Worm (Caenorhabditis elegans): Measurements from ENCODE around the gene bir-1.

The bir-1 gene

ce11 chrV:11635587-11635986 lies 8.7 kb upstream of the bir-1 start:
- TF ChIP-seq crh-2 (tag; optimal IDR thresholded peaks at IDR 0.05) (no peak), nhr-23 (tag; optimal IDR thresholded peaks at IDR 0.05) (no peak), ztf-1 (GFP tag; conservative IDR thresholded peaks at IDR 0.05) (no peak), F13H6.1 (tag; optimal IDR thresholded peaks at IDR 0.05) (no peak), nhr-11 (tag; optimal IDR thresholded peaks at IDR 0.05) (no peak), nhr-237 (tag; optimal IDR thresholded peaks at IDR 0.05) (no peak), ceh-16 (tag; optimal IDR thresholded peaks at IDR 0.05) (no peak), nhr-21 (tag; optimal IDR thresholded peaks at IDR 0.05) (no peak), Y55F3AM.14 (GFP tag; optimal IDR thresholded peaks at IDR 0.05) (no peak), lin-13 (GFP tag; optimal IDR thresholded peaks at IDR 0.05) (no peak), sma-3 (GFP tag; optimal IDR thresholded peaks at IDR 0.05) (no peak), alr-1 (tag; optimal IDR thresholded peaks at IDR 0.05) (no peak), skn-1 (tag; optimal IDR thresholded peaks at IDR 0.05) (no peak), nhr-12 (tag; optimal IDR thresholded peaks at IDR 0.05) (no peak), elt-1 (tag; optimal IDR thresholded peaks at IDR 0.05) (no peak)

DNA sequence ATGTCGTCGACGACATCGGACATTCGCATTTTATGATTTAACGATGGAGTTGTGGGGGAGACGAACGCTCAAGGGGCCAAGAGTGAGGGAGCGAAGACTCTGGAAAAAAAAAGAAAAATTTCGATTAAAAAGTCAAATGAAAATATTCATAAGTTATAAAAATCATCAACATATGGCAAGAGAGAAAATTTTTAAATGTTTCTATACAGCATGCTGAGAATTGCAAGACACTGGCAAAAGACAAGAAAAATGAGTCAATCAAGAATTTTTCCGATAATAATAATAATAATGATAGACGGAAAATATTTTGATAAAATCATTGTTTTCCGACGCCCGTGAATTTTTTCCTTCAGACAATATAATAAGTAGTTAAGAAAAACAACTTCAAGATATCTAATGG lies 7.1 kb upstream of the bir-1 start, which contains the start of gene sipa-1:
TSS of gene sipa-1 (minus strand) at position 101 of the 400 bp plus-strand sequence.
- TF ChIP-seq nhr-6 (tag; optimal IDR thresholded peaks at IDR 0.05): no peak
- no peak for TF ChIP-seq nhr-21 (tag; optimal IDR thresholded peaks at IDR 0.05)
- TF ChIP-seq unc-39 (tag; optimal IDR thresholded peaks at IDR 0.05): no peak
- TF ChIP-seq ZK546.5 (tag; optimal IDR thresholded peaks at IDR 0.05): no peak
- no peak for TF ChIP-seq ztf-1 (GFP tag; conservative IDR thresholded peaks at IDR 0.05)
- no peak for TF ChIP-seq peb-1 (tag; optimal IDR thresholded peaks at IDR 0.05)
- no peak for TF ChIP-seq sem-4 (tag; optimal IDR thresholded peaks at IDR 0.05)
- no peak for TF ChIP-seq lin-11 (tag; optimal IDR thresholded peaks at IDR 0.05)
- no peak for TF ChIP-seq skn-1 (tag; optimal IDR thresholded peaks at IDR 0.05)
- TF ChIP-seq ceh-16 (tag; optimal IDR thresholded peaks at IDR 0.05): no peak
- no peak for TF ChIP-seq sma-3 (GFP tag; optimal IDR thresholded peaks at IDR 0.05)
- no peak for TF ChIP-seq zag-1 (tag; optimal IDR thresholded peaks at IDR 0.05)
- TF ChIP-seq snpc-4 (tag; optimal IDR thresholded peaks at IDR 0.05): no peak

DNA sequence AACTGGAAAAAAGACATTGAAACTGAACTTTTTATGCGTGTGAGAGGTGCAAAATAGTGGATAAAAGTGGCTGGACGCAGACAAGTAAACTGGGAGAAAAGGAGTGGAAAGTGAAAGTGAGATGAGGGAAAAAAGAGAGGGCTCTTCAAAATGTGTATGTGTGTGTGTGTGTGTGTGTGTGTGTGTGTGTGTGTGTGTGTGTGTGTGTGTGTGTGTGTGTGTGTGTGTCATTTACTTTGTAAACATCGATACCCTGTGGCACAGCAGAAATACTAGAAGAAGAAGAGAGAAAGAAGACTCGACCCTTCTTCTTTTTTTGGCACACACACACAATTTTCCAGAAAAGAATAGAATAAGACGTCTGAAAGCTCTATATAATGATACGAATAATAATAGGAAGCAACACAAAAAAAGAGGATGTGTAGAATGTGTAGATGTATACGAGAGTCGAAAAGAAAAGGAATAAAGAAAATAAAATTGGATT lies 5.6 kb upstream of the bir-1 start:
- TF ChIP-seq nhr-12 (tag; optimal IDR thresholded peaks at IDR 0.05): no peak
- peak; percentile 70 for TF ChIP-seq crh-2 (tag; optimal IDR thresholded peaks at IDR 0.05)
- no peak for TF ChIP-seq ztf-1 (GFP tag; conservative IDR thresholded peaks at IDR 0.05)
- TF ChIP-seq blmp-1 (tag; optimal IDR thresholded peaks at IDR 0.05; ENCODE audit: insufficient read depth): peak; percentile 58
- TF ChIP-seq Y55F3AM.14 (GFP tag; optimal IDR thresholded peaks at IDR 0.05): peak; percentile 69
- TF ChIP-seq C34F6.9 (tag; optimal IDR thresholded peaks at IDR 0.05): peak; percentile 69
- TF ChIP-seq mdl-1 (tag; optimal IDR thresholded peaks at IDR 0.05): peak in 1 of 2 experiments; percentile 11
- no peak for TF ChIP-seq ama-1 (optimal IDR thresholded peaks at IDR 0.05)
- peak; percentile 83 for TF ChIP-seq ztf-4 (tag; optimal IDR thresholded peaks at IDR 0.05)
- TF ChIP-seq nhr-129 (tag; optimal IDR thresholded peaks at IDR 0.05): peak; percentile 80
- TF ChIP-seq snpc-4 (tag; optimal IDR thresholded peaks at IDR 0.05): peak; percentile 43
- no peak for TF ChIP-seq mbf-1 (tag; optimal IDR thresholded peaks at IDR 0.05)
- TF ChIP-seq ceh-82 (tag; optimal IDR thresholded peaks at IDR 0.05): no peak
- no peak for TF ChIP-seq elt-1 (tag; optimal IDR thresholded peaks at IDR 0.05)
- TF ChIP-seq nhr-6 (tag; optimal IDR thresholded peaks at IDR 0.05): peak; percentile 53
- TF ChIP-seq alr-1 (tag; optimal IDR thresholded peaks at IDR 0.05): no peak
- TF ChIP-seq nhr-11 (tag; optimal IDR thresholded peaks at IDR 0.05): peak; percentile 42
- peak; percentile 81 for TF ChIP-seq zag-1 (tag; optimal IDR thresholded peaks at IDR 0.05)
- no peak for TF ChIP-seq ceh-16 (tag; optimal IDR thresholded peaks at IDR 0.05)
- TF ChIP-seq egl-27 (tag; optimal IDR thresholded peaks at IDR 0.05): peak; percentile 42
- no peak for TF ChIP-seq ZK546.5 (tag; optimal IDR thresholded peaks at IDR 0.05)
- peak; percentile 62 for TF ChIP-seq mab-5 (tag; optimal IDR thresholded peaks at IDR 0.05)
- peak; percentile 90 for TF ChIP-seq F13H6.1 (tag; optimal IDR thresholded peaks at IDR 0.05)
- peak; percentile 46 for TF ChIP-seq sem-4 (tag; optimal IDR thresholded peaks at IDR 0.05)
- TF ChIP-seq lsy-2 (tag; optimal IDR thresholded peaks at IDR 0.05): peak; percentile 7 to 54
- peak; percentile 85 for TF ChIP-seq unc-55 (GFP tag; optimal IDR thresholded peaks at IDR 0.05)
- peak; percentile 43 for TF ChIP-seq sma-9 (GFP tag; optimal IDR thresholded peaks at IDR 0.05)
- TF ChIP-seq sma-9 (tag; optimal IDR thresholded peaks at IDR 0.05): no peak

DNA sequence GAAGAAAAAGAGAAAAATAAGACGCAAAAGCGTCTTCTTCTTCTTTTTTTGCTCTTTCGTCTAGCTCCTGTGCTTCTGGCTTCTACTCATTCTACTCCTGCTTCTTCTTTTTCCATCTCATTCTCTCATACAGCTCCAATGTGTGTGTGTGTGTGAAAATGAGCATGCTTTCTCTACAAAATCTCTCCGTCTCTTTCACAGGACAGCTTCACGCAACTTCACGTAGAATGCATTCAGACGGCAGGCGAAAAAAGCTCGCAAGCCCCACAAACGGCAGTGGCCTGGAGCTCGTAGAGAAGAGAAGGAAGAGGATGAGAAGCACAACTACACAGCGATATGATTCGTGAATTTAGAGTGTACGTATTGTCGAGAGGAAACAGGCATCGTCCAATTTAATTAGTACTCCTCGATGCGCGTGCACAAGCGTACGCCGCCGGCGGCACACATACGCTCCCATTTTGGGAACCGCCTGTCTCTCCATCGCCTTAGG lies 2.9 kb upstream of the bir-1 start:
- TF ChIP-seq unc-55 (GFP tag; optimal IDR thresholded peaks at IDR 0.05) (peak; percentile 93), nhr-11 (tag; optimal IDR thresholded peaks at IDR 0.05) (no peak), nhr-12 (tag; optimal IDR thresholded peaks at IDR 0.05) (no peak), F13H6.1 (tag; optimal IDR thresholded peaks at IDR 0.05) (peak; percentile 62), sma-9 (GFP tag; optimal IDR thresholded peaks at IDR 0.05) (peak; percentile 42), sma-9 (tag; optimal IDR thresholded peaks at IDR 0.05) (no peak), nhr-129 (tag; optimal IDR thresholded peaks at IDR 0.05) (peak; percentile 81), lsy-2 (tag; optimal IDR thresholded peaks at IDR 0.05) (peak in 1 of 2 experiments; percentile 71), ztf-4 (tag; optimal IDR thresholded peaks at IDR 0.05) (peak; percentile 4), sem-4 (tag; optimal IDR thresholded peaks at IDR 0.05) (peak; percentile 62), mdl-1 (tag; optimal IDR thresholded peaks at IDR 0.05) (peak in 1 of 2 experiments; percentile 73), blmp-1 (tag; optimal IDR thresholded peaks at IDR 0.05; ENCODE audit: insufficient read depth) (no peak), C34F6.9 (tag; optimal IDR thresholded peaks at IDR 0.05) (peak; percentile 87), snpc-4 (tag; optimal IDR thresholded peaks at IDR 0.05) (no peak), gmeb-1 (tag; optimal IDR thresholded peaks at IDR 0.05) (no peak), zag-1 (tag; optimal IDR thresholded peaks at IDR 0.05) (peak; percentile 64), ceh-16 (tag; optimal IDR thresholded peaks at IDR 0.05) (no peak), nhr-23 (tag; optimal IDR thresholded peaks at IDR 0.05) (no peak), lin-11 (tag; optimal IDR thresholded peaks at IDR 0.05) (peak; percentile 58), R02D3.7 (tag; optimal IDR thresholded peaks at IDR 0.05) (no peak), nhr-21 (tag; optimal IDR thresholded peaks at IDR 0.05) (peak; percentile 3), nhr-6 (tag; optimal IDR thresholded peaks at IDR 0.05) (peak; percentile 68)

Measured in whole organism, L2 larva.